Worm (Caenorhabditis elegans): ENCODE results near the gene C35B1.2.

C35B1.2 gene

DNA sequence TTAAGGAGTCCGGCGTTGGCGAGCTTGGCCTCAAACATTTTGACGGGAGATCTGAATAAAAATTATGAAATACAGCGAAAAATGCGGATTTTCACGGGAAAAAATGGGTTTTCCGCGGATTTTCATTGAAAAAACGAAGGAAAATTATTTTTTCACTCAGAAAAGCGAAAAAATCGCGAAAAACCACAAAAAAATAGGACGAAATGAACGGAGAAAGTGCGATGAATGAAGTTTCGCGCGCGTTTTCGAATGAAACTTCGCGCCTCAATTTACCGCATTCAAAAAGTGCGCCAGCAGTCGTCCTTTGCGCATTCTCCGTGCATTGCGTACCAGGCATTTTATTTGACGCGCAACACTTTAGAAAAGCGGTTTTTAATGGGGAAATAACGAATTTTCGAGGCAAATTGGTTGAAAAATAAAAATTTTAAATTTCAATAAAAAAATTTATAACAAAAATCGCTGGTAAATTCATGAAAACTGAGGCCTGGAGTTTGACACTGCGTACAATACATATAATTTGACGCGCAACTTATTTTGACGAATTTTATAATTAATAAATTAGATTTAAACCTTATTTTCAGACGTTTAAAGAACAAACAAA is 36.5 kb upstream of the C35B1.2 start, which contains the start of gene pcn-1 (continued):
- peak; percentile 89 for TF ChIP-seq chd-7 (tag; optimal IDR thresholded peaks at IDR 0.05)
- TF ChIP-seq pha-4 (tag; optimal IDR thresholded peaks at IDR 0.05), result peak; percentile 61
- TF ChIP-seq efl-1 (GFP tag; optimal IDR thresholded peaks at IDR 0.05), result peak; percentile 98
- TF ChIP-seq somi-1 (GFP tag; optimal IDR thresholded peaks at IDR 0.05), result peak; percentile 89
- TF ChIP-seq athp-1 (tag; optimal IDR thresholded peaks at IDR 0.05), result peak; percentile 98
- peak; percentile 37 for TF ChIP-seq B0261.1 (tag; optimal IDR thresholded peaks at IDR 0.05)
- peak; percentile 2 for TF ChIP-seq nhr-27 (tag; optimal IDR thresholded peaks at IDR 0.05)
- TF ChIP-seq F37B4.10 (GFP tag; IDR thresholded peaks at IDR 0.05), result peak; percentile 93
- peak; percentile 95 for TF ChIP-seq rcor-1 (GFP tag; IDR thresholded peaks at IDR 0.05)
- TF ChIP-seq him-1 (tag; optimal IDR thresholded peaks at IDR 0.05), result peak; percentile 86
- TF ChIP-seq mxl-1 (tag; optimal IDR thresholded peaks at IDR 0.05), result no peak
- peak; percentile 80 for TF ChIP-seq F22D6.2 (tag; optimal IDR thresholded peaks at IDR 0.05)

DNA sequence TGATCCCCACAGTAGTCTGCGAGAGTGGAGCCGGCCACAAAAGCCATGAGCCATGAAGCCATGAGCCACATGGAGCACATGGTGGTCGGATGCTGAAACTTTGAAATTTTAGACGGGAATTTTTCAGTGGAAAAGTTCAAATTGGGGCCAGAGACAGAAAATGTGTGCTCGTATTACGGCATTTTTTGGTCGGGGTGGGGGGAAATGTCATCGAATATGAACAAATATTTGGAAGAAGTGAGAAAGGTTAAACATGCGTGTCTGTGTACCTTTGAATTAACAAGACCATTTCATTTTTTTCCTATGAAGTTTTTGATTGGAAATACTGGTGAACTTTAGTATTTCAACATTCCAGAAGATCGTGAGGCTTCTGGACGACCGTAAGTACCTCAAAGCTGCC is 34.5 kb upstream of the C35B1.2 start, which contains the start of gene wrt-5:
wrt-5 (minus strand) TSS at position 101 of the 400 bp plus-strand sequence.
- no peak for TF ChIP-seq xnd-1 (tag; optimal IDR thresholded peaks at IDR 0.05)
- no peak for TF ChIP-seq bed-1 (GFP tag; IDR thresholded peaks at IDR 0.05)
- TF ChIP-seq let-607 (tag; optimal IDR thresholded peaks at IDR 0.05), result no peak
- no peak for TF ChIP-seq ets-4 (GFP tag; optimal IDR thresholded peaks at IDR 0.05)
- no peak for TF ChIP-seq tbp1 (GFP tag; optimal IDR thresholded peaks at IDR 0.05)
- no peak for TF ChIP-seq akir-1 (GFP tag; optimal IDR thresholded peaks at IDR 0.05)
- TF ChIP-seq lin-35 (GFP tag; optimal IDR thresholded peaks at IDR 0.05), result no peak
- TF ChIP-seq F23B12.7 (tag; optimal IDR thresholded peaks at IDR 0.05; ENCODE audit: insufficient read depth), result no peak
- TF ChIP-seq tlf-1 (GFP tag; optimal IDR thresholded peaks at IDR 0.05), result no peak
- TF ChIP-seq let-526 (GFP tag; IDR thresholded peaks at IDR 0.05), result no peak

DNA sequence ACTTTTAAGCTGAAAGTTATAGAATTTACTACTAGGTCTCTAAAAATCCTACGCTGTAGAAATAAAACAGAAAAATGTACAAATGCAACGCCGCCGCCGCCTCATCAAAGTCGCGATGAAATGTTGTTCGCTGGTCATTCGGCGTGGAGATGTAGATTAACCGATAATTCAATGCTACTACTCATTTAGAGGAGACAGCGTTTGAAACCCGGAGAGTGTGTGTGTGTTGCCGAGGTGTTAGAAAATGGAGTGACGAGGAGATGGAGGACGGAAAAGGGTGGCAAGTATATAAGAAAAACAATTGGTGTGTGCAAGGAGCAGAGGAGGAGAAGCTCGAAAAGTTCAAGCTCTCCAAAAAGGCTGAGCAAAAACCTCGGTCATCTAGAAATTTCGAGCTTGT is 33.7 kb upstream of the C35B1.2 start:
- no peak for TF ChIP-seq attf-3 (GFP tag; conservative IDR thresholded peaks at IDR 0.05)

DNA sequence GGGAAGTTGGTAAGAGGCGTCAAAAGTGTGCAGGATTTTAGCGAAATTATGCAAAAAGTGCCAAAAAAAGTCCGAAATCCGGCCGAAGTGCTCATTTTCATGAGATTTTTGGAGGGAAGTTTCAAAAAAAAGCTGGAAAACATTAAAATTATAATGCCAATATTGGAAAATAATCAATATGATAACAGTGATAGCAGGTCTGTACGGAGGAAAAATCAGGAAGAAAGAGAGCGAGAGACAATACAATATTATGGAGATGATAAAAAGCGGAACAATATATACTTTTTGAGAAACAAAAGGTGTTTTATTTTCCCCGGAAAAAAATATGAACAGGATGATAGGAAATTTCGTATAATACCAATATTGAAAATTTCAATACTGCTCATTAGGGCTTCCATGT is 32.6 kb upstream of the C35B1.2 start:
- peak; percentile 11 for TF ChIP-seq nhr-80 (tag; optimal IDR thresholded peaks at IDR 0.05)
- no peak for TF ChIP-seq dpff-1 (tag; optimal IDR thresholded peaks at IDR 0.05)

DNA sequence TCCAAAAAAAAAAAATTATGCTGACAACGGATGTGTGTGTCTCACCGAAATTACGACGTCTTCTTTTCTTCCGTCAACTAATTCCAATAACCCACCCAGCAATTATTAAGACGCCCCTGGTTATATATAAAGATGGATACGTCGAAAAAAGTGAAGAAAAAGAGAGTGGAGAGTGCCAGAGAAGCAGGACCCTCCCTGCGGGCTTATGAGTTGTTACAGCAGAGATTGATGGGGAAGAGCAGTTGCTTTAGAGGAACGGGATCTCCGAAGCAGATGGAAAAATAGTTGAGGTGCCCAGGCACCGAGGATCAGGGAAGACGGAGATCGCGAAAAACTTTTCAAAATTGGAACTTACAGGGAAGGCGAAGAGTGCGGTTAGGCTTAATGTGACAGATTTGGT is 30.7 kb upstream of the C35B1.2 start:
- TF ChIP-seq F22D6.2 (tag; optimal IDR thresholded peaks at IDR 0.05) (no peak), sptf-2 (GFP tag; optimal IDR thresholded peaks at IDR 0.05) (no peak), mes-4 (tag; optimal IDR thresholded peaks at IDR 0.05) (no peak), ztf-18 (tag; optimal IDR thresholded peaks at IDR 0.05) (no peak)

DNA sequence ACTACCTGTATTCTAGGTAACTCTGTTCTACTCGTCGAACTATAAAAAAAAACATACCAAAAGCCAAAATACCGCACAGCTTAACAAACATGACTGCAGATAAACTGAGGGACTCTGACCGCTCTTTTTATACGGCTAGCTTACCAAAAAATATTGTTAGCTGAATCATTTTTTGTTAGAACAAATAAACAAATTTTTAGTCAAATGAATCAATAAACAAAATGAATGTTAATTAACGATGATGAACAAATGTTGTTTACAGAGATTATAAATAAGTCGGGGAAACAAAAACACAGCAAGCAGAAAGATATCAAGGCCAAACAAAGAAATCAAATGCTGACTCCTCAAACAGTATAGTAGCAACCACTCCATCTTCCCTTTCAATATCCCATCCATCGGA is 22.4 kb upstream of the C35B1.2 start, which contains the start of gene ilys-6:
ilys-6 (minus strand) TSS at position 101 of the 400 bp plus-strand sequence.
- TF ChIP-seq Y95B8A.8 (GFP tag; IDR thresholded peaks at IDR 0.05) (no peak), hmg-1.2 (GFP tag; IDR thresholded peaks at IDR 0.05) (no peak), F57C9.4 (tag; optimal IDR thresholded peaks at IDR 0.05) (no peak), ama-1 (optimal IDR thresholded peaks at IDR 0.05) (no peak), ama-1 (GFP tag; optimal IDR thresholded peaks at IDR 0.05) (no peak), pbrm-1 (GFP tag; IDR thresholded peaks at IDR 0.05) (no peak), B0019.2 (GFP tag; conservative IDR thresholded peaks at IDR 0.05) (no peak), bed-2 (GFP tag; IDR thresholded peaks at IDR 0.05) (no peak), C06A6.2 (GFP tag; conservative IDR thresholded peaks at IDR 0.05) (no peak), nfya-2 (GFP tag; IDR thresholded peaks at IDR 0.05) (no peak), tbp1 (GFP tag; optimal IDR thresholded peaks at IDR 0.05) (no peak), F49E8.2 (tag; optimal IDR thresholded peaks at IDR 0.05; ENCODE audit: insufficient read depth) (no peak), pha-4 (tag; optimal IDR thresholded peaks at IDR 0.05) (no peak), Y53F4B.3 (GFP tag; IDR thresholded peaks at IDR 0.05) (no peak), snpc-1.1 (tag; optimal IDR thresholded peaks at IDR 0.05; ENCODE audit: insufficient read depth) (no peak), nfyb-1 (GFP tag; IDR thresholded peaks at IDR 0.05) (no peak)

All from whole organism, young adult.